Worm (Caenorhabditis elegans) whole organism, L1 larva: ENCODE results near the gene R12B2.8.

ENCODE experiments used
- aha-1 ChIP-seq: fragments of 150-350 bp; optimal IDR thresholded peaks from 2 replicates; lab custom pipeline; 2014; ENCODE audit warnings: missing biosample characterization, missing genetic modification characterization
- ama-1 ChIP-seq: fragments of 150-350 bp; optimal IDR thresholded peaks from 2 replicates; lab custom pipeline; 2014
- blmp-1 ChIP-seq: fragments of 150-350 bp; optimal IDR thresholded peaks from 2 replicates; lab custom pipeline; 2014; ENCODE audit warnings: missing biosample characterization, missing genetic modification characterization
- ceh-8 ChIP-seq: fragments of 200-800 bp; sonication (Bioruptor generic); optimal IDR thresholded peaks from 2 replicates; lab custom pipeline; 2018; ENCODE audit warnings: mild to moderate bottlenecking, missing genetic modification characterization, moderate library complexity, missing compliant biosample characterization
- ceh-82 ChIP-seq, 3 experiments: fragments of 150-350 bp in 1 of 3; sonication (generic microtip) in 2 of 3; optimal IDR thresholded peaks; 2 replicates each; lab custom pipeline; 2014 to 2017; ENCODE audit warnings: missing biosample characterization in 3 of 3, missing genetic modification characterization in 3 of 3
- ceh-88 ChIP-seq: fragments of 200-800 bp; sonication (Bioruptor generic); IDR thresholded peaks from 2 replicates; pipeline ENCODE4 v1.3.6; 2022; ENCODE audit warnings: missing genetic modification characterization, missing compliant biosample characterization
- ces-1 ChIP-seq: fragments of 150-350 bp; optimal IDR thresholded peaks from 2 replicates; lab custom pipeline; 2014; ENCODE audit warnings: missing biosample characterization, missing genetic modification reagents, missing genetic modification characterization
- dpl-1 ChIP-seq, 3 experiments: fragments of 150-350 bp in 2 of 3; sonication (generic microtip) in 1 of 3; optimal IDR thresholded peaks; 2 replicates each; lab custom pipeline; 2014 to 2017; ENCODE audit warnings: missing biosample characterization in 3 of 3, missing genetic modification characterization in 3 of 3, missing genetic modification reagents in 3 of 3
- dsc-1 ChIP-seq: sonication (generic microtip); optimal IDR thresholded peaks from 2 replicates; lab custom pipeline; 2016; ENCODE audit warnings: mild to moderate bottlenecking, missing genetic modification characterization, missing compliant biosample characterization
- efl-1 ChIP-seq, 4 experiments: fragments of 150-350 bp; optimal IDR thresholded peaks in 3 of 4; peaks in 1 of 4; 1 replicate in 1 of 4; 2 replicates in 3 of 4; lab custom pipeline; 2014; ENCODE audit warnings: missing biosample characterization in 2 of 4, missing genetic modification characterization in 2 of 4, missing genetic modification reagents in 2 of 4
- efl-3 ChIP-seq: fragments of 200-800 bp; sonication (Bioruptor generic); optimal IDR thresholded peaks from 2 replicates; lab custom pipeline; 2018; ENCODE audit warnings: mild to moderate bottlenecking, missing genetic modification characterization, missing compliant biosample characterization
- egl-13 ChIP-seq: sonication (generic microtip); optimal IDR thresholded peaks from 2 replicates; lab custom pipeline; 2016; ENCODE audit warnings: missing genotype, missing genetic modification reagents, missing genetic modification characterization, missing compliant biosample characterization
- ets-5 ChIP-seq: fragments of 200-800 bp; sonication (Bioruptor generic); IDR thresholded peaks from 2 replicates; pipeline ENCODE4 v1.3.6; 2022; ENCODE audit warnings: missing genetic modification characterization, missing compliant biosample characterization
- fkh-4 ChIP-seq: sonication (generic microtip); optimal IDR thresholded peaks from 2 replicates; lab custom pipeline; 2016; ENCODE audit warnings: missing compliant biosample characterization, missing genetic modification characterization, borderline replicate concordance
- fos-1 ChIP-seq: fragments of 150-350 bp; optimal IDR thresholded peaks from 2 replicates; lab custom pipeline; 2014; ENCODE audit warnings: missing biosample characterization, missing genetic modification characterization
- grh-1 ChIP-seq: fragments of 200-800 bp; sonication (Bioruptor generic); IDR thresholded peaks from 2 replicates; pipeline ENCODE4 v1.3.6; 2022; ENCODE audit warnings: missing genetic modification reagents, missing genetic modification characterization, missing compliant biosample characterization
- hlh-17 ChIP-seq: fragments of 200-800 bp; sonication (Bioruptor generic); optimal IDR thresholded peaks from 2 replicates; lab custom pipeline; 2018; ENCODE audit warnings: missing genetic modification characterization, mild to moderate bottlenecking, missing compliant biosample characterization, moderate library complexity, borderline replicate concordance
- hlh-4 ChIP-seq: sonication (generic microtip); optimal IDR thresholded peaks from 2 replicates; lab custom pipeline; 2016; ENCODE audit warnings: mild to moderate bottlenecking, missing genetic modification characterization, missing compliant biosample characterization
- hpl-2 ChIP-seq: fragments of 150-350 bp; optimal IDR thresholded peaks from 2 replicates; lab custom pipeline; 2014; ENCODE audit warnings: missing biosample characterization, missing genetic modification reagents, missing genetic modification characterization
- irx-1 ChIP-seq: sonication (generic microtip); optimal IDR thresholded peaks from 2 replicates; lab custom pipeline; 2016; ENCODE audit warnings: missing genetic modification characterization, missing compliant biosample characterization
- isw-1 ChIP-seq: fragments of 200-800 bp; sonication (Bioruptor generic); IDR thresholded peaks from 2 replicates; pipeline ENCODE4 v1.3.6; 2022; ENCODE audit warnings: missing genetic modification characterization, missing compliant biosample characterization
- lin-13 ChIP-seq: fragments of 150-350 bp; optimal IDR thresholded peaks from 2 replicates; lab custom pipeline; 2014; ENCODE audit warnings: missing biosample characterization, missing genetic modification reagents, missing genetic modification characterization
- lin-14 ChIP-seq: fragments of 200-800 bp; sonication (Bioruptor generic); optimal IDR thresholded peaks from 2 replicates; lab custom pipeline; 2018; ENCODE audit warnings: mild to moderate bottlenecking, missing genetic modification characterization, moderate library complexity, missing compliant biosample characterization
- lin-15B ChIP-seq: fragments of 150-350 bp; sonication (generic microtip); optimal IDR thresholded peaks from 3 replicates; lab custom pipeline; 2014; ENCODE audit warnings: missing biosample characterization, missing genetic modification characterization
- lin-35 ChIP-seq, 2 experiments: fragments of 150-350 bp; optimal IDR thresholded peaks; 2 replicates each; lab custom pipeline; 2014; ENCODE audit warnings: missing biosample characterization in 2 of 2, missing genetic modification characterization in 2 of 2, missing genetic modification reagents in 2 of 2
- lin-39 ChIP-seq: fragments of 150-350 bp; optimal IDR thresholded peaks from 2 replicates; lab custom pipeline; 2014; ENCODE audit warnings: missing biosample characterization, missing genetic modification reagents, missing genetic modification characterization
- mdl-1 ChIP-seq, 2 experiments: fragments of 150-350 bp; optimal IDR thresholded peaks; 2 replicates each; lab custom pipeline; 2014 to 2017; ENCODE audit warnings: missing biosample characterization in 2 of 2, missing genetic modification characterization in 2 of 2, inconsistent platforms in 1 of 2
- mef-2 ChIP-seq: fragments of 150-350 bp; optimal IDR thresholded peaks from 2 replicates; lab custom pipeline; 2014; ENCODE audit warnings: missing biosample characterization, missing genetic modification characterization
- nhr-19 ChIP-seq: fragments of 200-800 bp; sonication (Bioruptor generic); conservative IDR thresholded peaks from 2 replicates; pipeline ENCODE4 v1.3.6; 2022; ENCODE audit warnings: missing genetic modification characterization, missing compliant biosample characterization
- nhr-20 ChIP-seq: sonication (generic microtip); optimal IDR thresholded peaks from 2 replicates; lab custom pipeline; 2016; ENCODE audit warnings: mild to moderate bottlenecking, missing genetic modification characterization, missing compliant biosample characterization
- nhr-28 ChIP-seq: fragments of 150-350 bp; optimal IDR thresholded peaks from 2 replicates; lab custom pipeline; 2014; ENCODE audit warnings: missing biosample characterization, missing genetic modification characterization
- nhr-47 ChIP-seq: sonication (generic microtip); optimal IDR thresholded peaks from 2 replicates; lab custom pipeline; 2016; ENCODE audit warnings: mild to moderate bottlenecking, missing genetic modification characterization, moderate library complexity, missing compliant biosample characterization
- nhr-71 ChIP-seq: sonication (generic microtip); optimal IDR thresholded peaks from 2 replicates; lab custom pipeline; 2016; ENCODE audit warnings: mild to moderate bottlenecking, missing genetic modification characterization, moderate library complexity, missing compliant biosample characterization
- nhr-84 ChIP-seq: sonication (generic microtip); optimal IDR thresholded peaks from 2 replicates; lab custom pipeline; 2017; ENCODE audit warnings: missing biosample characterization, missing genetic modification characterization
- nhr-85 ChIP-seq: sonication (generic microtip); peaks from one replicate; lab custom pipeline; 2016; ENCODE audit warnings: missing genetic modification characterization, inconsistent platforms, missing compliant biosample characterization
- pag-3 ChIP-seq: sonication (generic microtip); optimal IDR thresholded peaks from 2 replicates; lab custom pipeline; 2017; ENCODE audit warnings: missing genetic modification characterization, mild to moderate bottlenecking, missing compliant biosample characterization, antibody characterized with exemption, borderline replicate concordance; ENCODE audit not compliant: insufficient read depth
- pax-3 ChIP-seq: fragments of 200-800 bp; sonication (Bioruptor generic); optimal IDR thresholded peaks from 2 replicates; lab custom pipeline; 2018; ENCODE audit warnings: mild to moderate bottlenecking, missing genetic modification characterization, moderate library complexity, missing compliant biosample characterization
- pqm-1 ChIP-seq: sonication (generic microtip); optimal IDR thresholded peaks from 3 replicates; lab custom pipeline; 2017; ENCODE audit warnings: missing biosample characterization, missing genetic modification characterization
- rnt-1 ChIP-seq: sonication (generic microtip); optimal IDR thresholded peaks from 2 replicates; lab custom pipeline; 2016; ENCODE audit warnings: mild to moderate bottlenecking, missing genetic modification characterization, moderate library complexity, missing compliant biosample characterization
- skn-1 ChIP-seq: fragments of 150-350 bp; optimal IDR thresholded peaks from 2 replicates; lab custom pipeline; 2014; ENCODE audit warnings: missing biosample characterization, missing genetic modification characterization
- sptf-1 ChIP-seq: fragments of 150-350 bp; optimal IDR thresholded peaks from 2 replicates; lab custom pipeline; 2014; ENCODE audit warnings: missing biosample characterization, missing genetic modification characterization
- sup-37 ChIP-seq: fragments of 200-800 bp; sonication (Bioruptor generic); optimal IDR thresholded peaks from 2 replicates; lab custom pipeline; 2018; ENCODE audit warnings: mild to moderate bottlenecking, missing genetic modification characterization, missing compliant biosample characterization
- tbx-2 ChIP-seq: sonication (generic microtip); optimal IDR thresholded peaks from 2 replicates; lab custom pipeline; 2016; ENCODE audit warnings: missing genetic modification characterization, missing compliant biosample characterization
- tlp-1 ChIP-seq: fragments of 150-350 bp; optimal IDR thresholded peaks from 2 replicates; lab custom pipeline; 2014; ENCODE audit warnings: missing biosample characterization, missing genetic modification characterization
- unc-130 ChIP-seq: fragments of 150-350 bp; optimal IDR thresholded peaks from 2 replicates; lab custom pipeline; 2017; ENCODE audit warnings: missing biosample characterization, missing genetic modification characterization, inconsistent platforms
- unc-62 ChIP-seq: fragments of 150-350 bp; optimal IDR thresholded peaks from 2 replicates; lab custom pipeline; 2014; ENCODE audit warnings: missing biosample characterization, missing genetic modification reagents, missing genetic modification characterization
- vab-15 ChIP-seq: sonication (generic microtip); optimal IDR thresholded peaks from 2 replicates; lab custom pipeline; 2017; ENCODE audit warnings: missing genotype, mild to moderate bottlenecking, missing genetic modification characterization, missing compliant biosample characterization
- zag-1 ChIP-seq: fragments of 150-350 bp; optimal IDR thresholded peaks from 2 replicates; lab custom pipeline; 2014; ENCODE audit warnings: missing biosample characterization, missing genetic modification characterization
- zip-4 ChIP-seq: fragments of 200-800 bp; sonication (Bioruptor generic); optimal IDR thresholded peaks from 2 replicates; lab custom pipeline; 2018; ENCODE audit warnings: mild to moderate bottlenecking, missing genetic modification characterization, moderate library complexity, missing compliant biosample characterization
- ztf-4 ChIP-seq: fragments of 150-350 bp; optimal IDR thresholded peaks from 2 replicates; lab custom pipeline; 2014; ENCODE audit warnings: missing biosample characterization, missing genetic modification characterization

Gene R12B2.8

ce11 chrIII:5842920-5843319 is 19.2 kb downstream of the R12B2.8 start:
- TF ChIP-seq dsc-1 (tag; lab: Kevin White, UChicago) (no peak), efl-3 (GFP tag; lab: Kevin White, UChicago) (no peak), nhr-71 (peak; percentile 9), lin-14 (GFP tag; lab: Kevin White, UChicago) (peak; percentile 53), tlp-1 (no peak), irx-1 (tag; lab: Kevin White, UChicago) (no peak), lin-35 (GFP tag; optimal IDR thresholded peaks at IDR 0.05; lab: Kevin White, UChicago) (peak in 1 of 2 experiments; percentile 4), nhr-84 (tag; lab: Kevin White, UChicago) (no peak), nhr-28 (tag; lab: Kevin White, UChicago) (no peak), efl-1 (optimal IDR thresholded peaks at IDR 0.05; lab: Kevin White, UChicago) (no peak), efl-1 (GFP tag; optimal IDR thresholded peaks at IDR 0.05 in 1 of 2; lab: Kevin White, UChicago) (peak in 1 of 2 experiments; percentile 51), rnt-1 (tag; lab: Kevin White, UChicago) (no peak), ama-1 (lab: Kevin White, UChicago) (no peak), lin-39 (tag; lab: Kevin White, UChicago) (no peak), lin-13 (GFP tag; lab: Kevin White, UChicago) (no peak), nhr-85 (tag; lab: Kevin White, UChicago) (peak; percentile 44), hlh-4 (tag; lab: Kevin White, UChicago) (no peak), egl-13 (no peak), unc-62 (GFP tag; lab: Kevin White, UChicago) (no peak), lin-15B (tag; lab: Kevin White, UChicago) (no peak), dpl-1 (GFP tag; optimal IDR thresholded peaks at IDR 0.05; lab: Kevin White, UChicago) (peak in 1 of 3 experiments; percentile 5), nhr-20 (tag; lab: Kevin White, UChicago) (no peak), hlh-17 (GFP tag; lab: Kevin White, UChicago) (no peak), ztf-4 (tag; lab: Kevin White, UChicago) (no peak), ceh-8 (GFP tag; lab: Kevin White, UChicago) (no peak), zag-1 (tag; lab: Kevin White, UChicago) (no peak), tbx-2 (no peak), vab-15 (tag; lab: Kevin White, UChicago) (no peak), zip-4 (no peak), unc-130 (no peak), nhr-19 (GFP tag; lab: Robert Waterston, UW) (no peak), grh-1 (0 out of 2 replicates have a peak, but pooled peaks have one; percentile 27), nhr-47 (tag; lab: Kevin White, UChicago) (no peak), pag-3 (tag; lab: Kevin White, UChicago) (no peak), fos-1 (tag; lab: Kevin White, UChicago) (no peak), skn-1 (tag; lab: Kevin White, UChicago) (no peak), ceh-82 (tag; optimal IDR thresholded peaks at IDR 0.05; lab: Kevin White, UChicago) (no peak), mef-2 (tag; lab: Kevin White, UChicago) (no peak), ces-1 (GFP tag; lab: Kevin White, UChicago) (no peak), ets-5 (GFP tag; lab: Robert Waterston, UW) (no peak), aha-1 (no peak), sup-37 (GFP tag; lab: Kevin White, UChicago) (no peak), mdl-1 (tag; optimal IDR thresholded peaks at IDR 0.05; lab: Kevin White, UChicago) (no peak), pqm-1 (tag; lab: Kevin White, UChicago) (no peak), sptf-1 (tag; lab: Kevin White, UChicago) (no peak), hpl-2 (GFP tag; lab: Kevin White, UChicago) (no peak), ceh-88 (GFP tag; lab: Robert Waterston, UW) (no peak), fkh-4 (tag; lab: Kevin White, UChicago) (no peak), pax-3 (tag; lab: Kevin White, UChicago) (no peak), isw-1 (no peak), blmp-1 (no peak)
